Fruit fly (Drosophila melanogaster): Measurements from ENCODE around the gene nrv1.
A peak's percentile ranks its signal among the peaks of the same experiment; 100 is the strongest.

The nrv1 gene

DNA sequence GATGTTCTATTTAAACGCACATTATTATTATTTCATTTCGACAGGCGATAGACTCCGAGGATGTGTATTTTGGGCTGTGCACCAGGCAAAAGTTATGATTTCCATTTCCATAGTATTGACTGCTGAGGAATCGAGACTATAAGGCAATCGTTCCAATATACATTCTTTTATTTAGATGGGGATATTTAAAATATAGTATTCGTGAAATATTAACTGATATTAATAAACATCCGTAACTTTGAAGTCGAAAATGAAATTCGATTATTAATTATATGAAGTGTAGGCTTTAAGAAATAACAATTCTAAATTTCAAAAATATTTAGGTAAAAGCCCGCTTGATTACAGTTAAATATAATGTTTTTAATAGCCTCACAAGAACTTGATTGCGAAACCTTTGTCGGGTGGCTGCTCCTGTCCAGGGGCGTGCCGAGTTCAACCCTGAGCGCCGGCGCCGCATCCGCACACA, 43.6 kb upstream of the nrv1 start (continued):
- TF ChIP-seq CG12391 (tag; optimal IDR thresholded peaks at IDR 0.05) (peak; percentile 71), Spps (tag; optimal IDR thresholded peaks at IDR 0.05) (peak; percentile 28), Mes4 (GFP tag; optimal IDR thresholded peaks at IDR 0.05) (no peak), CG12942 (GFP tag; optimal IDR thresholded peaks at IDR 0.05) (no peak), CG7839 (tag; optimal IDR thresholded peaks at IDR 0.05) (peak; percentile 70), HmgZ (tag; optimal IDR thresholded peaks at IDR 0.05) (no peak), mirr (GFP tag; optimal IDR thresholded peaks at IDR 0.05) (no peak), CG12299 (tag; optimal IDR thresholded peaks at IDR 0.05) (no peak), dm (GFP tag; optimal IDR thresholded peaks at IDR 0.05) (no peak), CG6654 (GFP tag; optimal IDR thresholded peaks at IDR 0.05) (no peak), lmd (GFP tag; IDR thresholded peaks at IDR 0.05) (peak; percentile 24; the same call in 1 of the 2 replicates), CG8388 (GFP tag; optimal IDR thresholded peaks at IDR 0.05) (peak; percentile 42), CG3281 (GFP tag; optimal IDR thresholded peaks at IDR 0.05) (peak; percentile 47), Dad (GFP tag; optimal IDR thresholded peaks at IDR 0.05) (no peak), MBD-R2 (GFP tag; IDR thresholded peaks at IDR 0.05) (no peak), Nf-YB (GFP tag; optimal IDR thresholded peaks at IDR 0.05) (peak; percentile 37), Drgx (GFP tag; IDR thresholded peaks at IDR 0.05) (no peak), ci (GFP tag; IDR thresholded peaks at IDR 0.05) (peak; percentile 33; the same call in 1 of the 3 replicates), crol (GFP tag; IDR thresholded peaks at IDR 0.05) (no peak), Sox100B (GFP tag; optimal IDR thresholded peaks at IDR 0.05) (peak; percentile 78), CG17612 (GFP tag; IDR thresholded peaks at IDR 0.05) (no peak), gfzf (GFP tag; optimal IDR thresholded peaks at IDR 0.05) (no peak), CG3726 (GFP tag; IDR thresholded peaks at IDR 0.05) (no peak), Hey (tag; optimal IDR thresholded peaks at IDR 0.05) (no peak), CG9437 (GFP tag; optimal IDR thresholded peaks at IDR 0.05) (peak; percentile 53), CG9817 (tag; optimal IDR thresholded peaks at IDR 0.05) (peak; percentile 19), dimm (GFP tag; IDR thresholded peaks at IDR 0.05) (no peak), ind (GFP tag; optimal IDR thresholded peaks at IDR 0.05) (peak; percentile 7), Lhr (GFP tag; optimal IDR thresholded peaks at IDR 0.05) (peak; percentile 27), CG1529 (GFP tag; optimal IDR thresholded peaks at IDR 0.05) (peak; percentile 51), CrebB (tag; optimal IDR thresholded peaks at IDR 0.05) (no peak), ttk (GFP tag; IDR thresholded peaks at IDR 0.05) (no peak), Sin3A (optimal IDR thresholded peaks at IDR 0.05) (no peak), CG4282 (GFP tag; optimal IDR thresholded peaks at IDR 0.05) (no peak), pum (GFP tag; optimal IDR thresholded peaks at IDR 0.05) (peak; percentile 20), hkb (optimal IDR thresholded peaks at IDR 0.05) (no peak), hkb (GFP tag; IDR thresholded peaks at IDR 0.05) (peak; percentile 59), Hr78 (GFP tag; optimal IDR thresholded peaks at IDR 0.05) (peak in 1 of 2 experiments; percentile 34), luna (GFP tag; optimal IDR thresholded peaks at IDR 0.05) (no peak), Max (GFP tag; optimal IDR thresholded peaks at IDR 0.05) (peak; percentile 28), PHDP (tag; optimal IDR thresholded peaks at IDR 0.05) (peak; percentile 40), CG6683 (GFP tag; optimal IDR thresholded peaks at IDR 0.05) (peak; percentile 11), Adf1 (GFP tag; IDR thresholded peaks at IDR 0.05) (no peak), CG14860 (GFP tag; IDR thresholded peaks at IDR 0.05; ENCODE audit: partially characterized antibody) (no peak), slbo (GFP tag; IDR thresholded peaks at IDR 0.05) (no peak; the same call in 1 of the 2 replicates), sug (tag; optimal IDR thresholded peaks at IDR 0.05) (peak; percentile 6), Taf1 (GFP tag; IDR thresholded peaks at IDR 0.05) (no peak), Ets65A (GFP tag) (peak; percentile 54), CG15696 (tag; optimal IDR thresholded peaks at IDR 0.05) (peak; percentile 87), B-H1 (GFP tag; IDR thresholded peaks at IDR 0.05) (no peak), CG4424 (GFP tag; optimal IDR thresholded peaks at IDR 0.05) (peak; percentile 61), CG1602 (GFP tag; optimal IDR thresholded peaks at IDR 0.05) (peak; percentile 50)
